Worm (Caenorhabditis elegans) whole organism, L4 larva: ENCODE results near the gene ZK353.3.

Experiments
- F26F4.8 ChIP-seq: fragments of 200-800 bp; sonication (Bioruptor generic); conservative IDR thresholded peaks from 2 replicates; pipeline ENCODE4 v1.3.6; 2022; ENCODE audit warnings: missing genetic modification characterization, missing compliant biosample characterization
- F37D6.2 ChIP-seq: sonication (generic microtip); optimal IDR thresholded peaks from 2 replicates; lab custom pipeline; 2016; ENCODE audit warnings: mild to moderate bottlenecking, missing genetic modification characterization, missing compliant biosample characterization
- R02D3.7 ChIP-seq: fragments of 150-350 bp; sonication (generic microtip); optimal IDR thresholded peaks from 3 replicates; lab custom pipeline; 2014; ENCODE audit warnings: missing biosample characterization, missing genetic modification characterization
- T20F7.1 ChIP-seq: fragments of 200-800 bp; sonication (Bioruptor generic); optimal IDR thresholded peaks from 2 replicates; lab custom pipeline; 2018; ENCODE audit warnings: mild to moderate bottlenecking, missing genetic modification characterization, missing compliant biosample characterization
- Y48G9A.11 ChIP-seq: fragments of 200-800 bp; sonication (Bioruptor generic); IDR thresholded peaks from 2 replicates; pipeline ENCODE4 v1.3.6; 2022; ENCODE audit warnings: missing genetic modification reagents, missing genetic modification characterization, missing compliant biosample characterization
- aha-1 ChIP-seq: fragments of 150-350 bp; peaks from one replicate; lab custom pipeline; 2014; ENCODE audit warnings: missing biosample characterization, missing genetic modification characterization
- ceh-28 ChIP-seq: fragments of 150-350 bp; optimal IDR thresholded peaks from 2 replicates; lab custom pipeline; 2014; ENCODE audit warnings: missing biosample characterization, missing genetic modification reagents, missing genetic modification characterization
- ceh-32 ChIP-seq: sonication (generic microtip); optimal IDR thresholded peaks from 2 replicates; lab custom pipeline; 2016; ENCODE audit warnings: mild to moderate bottlenecking, missing genetic modification characterization, missing compliant biosample characterization; ENCODE audit not compliant: poor library complexity
- ceh-62 ChIP-seq: sonication (generic microtip); optimal IDR thresholded peaks from 2 replicates; lab custom pipeline; 2017; ENCODE audit warnings: missing biosample characterization, missing genetic modification characterization
- cey-2 ChIP-seq: sonication (generic microtip); optimal IDR thresholded peaks from 3 replicates; lab custom pipeline; 2017; ENCODE audit warnings: missing genetic modification characterization, mild to moderate bottlenecking, missing compliant biosample characterization, antibody characterized with exemption, borderline replicate concordance; ENCODE audit not compliant: insufficient read depth
- dmd-6 ChIP-seq: fragments of 200-800 bp; sonication (Bioruptor generic); IDR thresholded peaks from 2 replicates; pipeline ENCODE4 v1.3.6; 2022; ENCODE audit warnings: missing genetic modification reagents, missing genetic modification characterization, missing compliant biosample characterization
- dpl-1 ChIP-seq: fragments of 150-350 bp; optimal IDR thresholded peaks from 2 replicates; lab custom pipeline; 2014; ENCODE audit warnings: missing biosample characterization, missing genetic modification reagents, missing genetic modification characterization
- egl-27 ChIP-seq: sonication (generic microtip); optimal IDR thresholded peaks from 3 replicates; lab custom pipeline; 2017; ENCODE audit warnings: missing biosample characterization, missing genetic modification reagents, missing genetic modification characterization
- fkh-10 ChIP-seq: fragments of 150-350 bp; optimal IDR thresholded peaks from 2 replicates; lab custom pipeline; 2014; ENCODE audit warnings: missing biosample characterization, missing genetic modification reagents, missing genetic modification characterization
- fos-1 ChIP-seq: fragments of 150-350 bp; optimal IDR thresholded peaks from 2 replicates; lab custom pipeline; 2014; ENCODE audit warnings: missing biosample characterization, missing genetic modification characterization
- hif-1 ChIP-seq, 2 experiments: sonication (generic microtip); optimal IDR thresholded peaks; 2 replicates each; lab custom pipeline; 2016 to 2017; ENCODE audit warnings: missing compliant biosample characterization in 2 of 2, missing genetic modification characterization in 2 of 2, missing genetic modification reagents in 2 of 2, missing genotype in 2 of 2, mild to moderate bottlenecking in 1 of 2
- hlh-30 ChIP-seq: sonication (generic microtip); optimal IDR thresholded peaks from 2 replicates; lab custom pipeline; 2017; ENCODE audit warnings: antibody characterized with exemption, mild to moderate bottlenecking, missing genetic modification characterization, missing compliant biosample characterization; ENCODE audit not compliant: insufficient read depth
- lim-7 ChIP-seq: fragments of 200-800 bp; sonication (Bioruptor generic); IDR thresholded peaks from 2 replicates; pipeline ENCODE4 v1.3.6; 2022; ENCODE audit warnings: missing genetic modification characterization, missing compliant biosample characterization
- lin-38 ChIP-seq: fragments of 200-800 bp; sonication (Bioruptor generic); IDR thresholded peaks from 2 replicates; pipeline ENCODE4 v1.3.6; 2022; ENCODE audit warnings: missing genetic modification reagents, missing genetic modification characterization, missing compliant biosample characterization
- lsy-2 ChIP-seq, 2 experiments: fragments of 150-350 bp in 1 of 2; sonication (generic microtip) in 1 of 2; optimal IDR thresholded peaks; 2 replicates each; lab custom pipeline; 2014 to 2017; ENCODE audit warnings: missing biosample characterization in 2 of 2, missing genetic modification characterization in 2 of 2
- madf-5 ChIP-seq, 2 experiments: fragments of 200-800 bp; sonication (Bioruptor generic); IDR thresholded peaks; 2 replicates each; pipeline ENCODE4 v1.3.6; 2022; ENCODE audit warnings: missing compliant biosample characterization in 2 of 2, missing genetic modification characterization in 2 of 2
- mdl-1 ChIP-seq, 2 experiments: fragments of 150-350 bp in 1 of 2; sonication (generic microtip) in 1 of 2; optimal IDR thresholded peaks; 2 replicates each; lab custom pipeline; 2014 to 2017; ENCODE audit warnings: missing biosample characterization in 2 of 2, missing genetic modification characterization in 2 of 2
- mep-1 ChIP-seq: fragments of 150-350 bp; sonication (generic microtip); optimal IDR thresholded peaks from 3 replicates; lab custom pipeline; 2014; ENCODE audit warnings: missing biosample characterization, missing genetic modification characterization
- mes-2 ChIP-seq: sonication (generic microtip); optimal IDR thresholded peaks from 2 replicates; lab custom pipeline; 2016; ENCODE audit warnings: missing genotype, mild to moderate bottlenecking, missing genetic modification characterization, missing compliant biosample characterization; ENCODE audit not compliant: poor library complexity, severe bottlenecking
- nhr-10 ChIP-seq: fragments of 150-350 bp; optimal IDR thresholded peaks from 2 replicates; lab custom pipeline; 2014; ENCODE audit warnings: missing biosample characterization, missing genetic modification characterization
- nhr-28 ChIP-seq: fragments of 150-350 bp; optimal IDR thresholded peaks from 2 replicates; lab custom pipeline; 2014; ENCODE audit warnings: missing biosample characterization, missing genetic modification characterization
- nhr-41 ChIP-seq: fragments of 200-800 bp; sonication (Bioruptor generic); IDR thresholded peaks from 2 replicates; pipeline ENCODE4 v1.3.6; 2022; ENCODE audit warnings: missing genetic modification reagents, missing genetic modification characterization, missing compliant biosample characterization
- nhr-6 ChIP-seq: fragments of 150-350 bp; optimal IDR thresholded peaks from 2 replicates; lab custom pipeline; 2014; ENCODE audit warnings: missing biosample characterization, missing genetic modification characterization
- nhr-77 ChIP-seq: fragments of 150-350 bp; optimal IDR thresholded peaks from 2 replicates; lab custom pipeline; 2014; ENCODE audit warnings: missing biosample characterization, missing genetic modification characterization
- rbr-2 ChIP-seq: sonication (generic microtip); optimal IDR thresholded peaks from 2 replicates; lab custom pipeline; 2016; ENCODE audit warnings: missing genotype, missing genetic modification characterization, missing compliant biosample characterization
- sdz-12 ChIP-seq: fragments of 200-800 bp; sonication (Bioruptor generic); optimal IDR thresholded peaks from 2 replicates; lab custom pipeline; 2018; ENCODE audit warnings: mild to moderate bottlenecking, missing genetic modification characterization, missing compliant biosample characterization
- skn-1 ChIP-seq: fragments of 150-350 bp; optimal IDR thresholded peaks from 2 replicates; lab custom pipeline; 2014; ENCODE audit warnings: missing biosample characterization, missing genetic modification characterization
- spr-1 ChIP-seq: sonication (generic microtip); optimal IDR thresholded peaks from 2 replicates; lab custom pipeline; 2016; ENCODE audit warnings: mild to moderate bottlenecking, missing genetic modification characterization, missing compliant biosample characterization
- spr-3 ChIP-seq: fragments of 200-800 bp; sonication (Bioruptor generic); optimal IDR thresholded peaks from 2 replicates; lab custom pipeline; 2018; ENCODE audit warnings: mild to moderate bottlenecking, missing genetic modification characterization, missing compliant biosample characterization
- tra-1 ChIP-seq: fragments of 200-800 bp; sonication (Bioruptor generic); IDR thresholded peaks from 2 replicates; pipeline ENCODE4 v1.3.6; 2022; ENCODE audit warnings: missing genetic modification reagents, missing genetic modification characterization, missing compliant biosample characterization
- unc-62 ChIP-seq, 3 experiments: fragments of 150-350 bp in 1 of 3; sonication (generic microtip); optimal IDR thresholded peaks in 2 of 3; peaks in 1 of 3; 1 replicate in 1 of 3; 2 replicates in 2 of 3; lab custom pipeline; 2014 to 2017; ENCODE audit warnings: missing biosample characterization in 3 of 3, missing genetic modification characterization in 3 of 3, missing genetic modification reagents in 3 of 3, missing genotype in 1 of 3
- zag-1 ChIP-seq: fragments of 150-350 bp; optimal IDR thresholded peaks from 2 replicates; lab custom pipeline; 2014; ENCODE audit warnings: missing biosample characterization, missing genetic modification characterization
- zfp-2 ChIP-seq: sonication (generic microtip); optimal IDR thresholded peaks from 2 replicates; lab custom pipeline; 2016; ENCODE audit warnings: mild to moderate bottlenecking, missing genetic modification characterization, missing compliant biosample characterization

Gene ZK353.3

DNA sequence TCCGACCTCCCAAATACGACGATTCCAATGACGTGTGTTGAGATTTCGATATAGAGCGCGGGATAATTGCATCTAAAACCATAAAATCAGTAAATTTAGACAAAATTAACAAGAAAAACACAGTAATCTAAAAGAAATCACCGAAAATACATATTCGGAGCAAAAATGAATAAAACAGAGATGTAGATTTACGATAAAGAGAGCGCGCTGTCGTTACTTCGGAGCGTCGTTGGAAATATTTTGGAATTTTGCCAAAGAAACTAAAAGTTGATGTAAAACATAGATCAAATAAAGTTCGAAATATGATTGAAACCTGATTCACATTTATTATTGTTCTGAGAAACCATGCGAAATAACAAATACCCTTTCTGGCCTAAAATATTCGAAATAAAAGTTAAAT lies 36.4 kb downstream of the ZK353.3 start, which contains the start of gene ZK1236.5:
TSS of gene ZK1236.5 (minus strand) at position 72 of the 400 bp plus-strand sequence.
- TF ChIP-seq F37D6.2 (tag; lab: Kevin White, UChicago) (no peak), lim-7 (GFP tag; lab: Robert Waterston, UW) (no peak), tra-1 (GFP tag; lab: Robert Waterston, UW) (no peak), F26F4.8 (no peak), madf-5 (GFP tag; IDR thresholded peaks at IDR 0.05; lab: Robert Waterston, UW) (no peak), fkh-10 (GFP tag; lab: Kevin White, UChicago) (no peak), nhr-6 (peak; percentile 50), cey-2 (no peak), lsy-2 (tag; optimal IDR thresholded peaks at IDR 0.05; lab: Kevin White, UChicago) (peak in 1 of 2 experiments; percentile 64), Y48G9A.11 (peak; percentile 94), T20F7.1 (GFP tag; lab: Kevin White, UChicago) (peak; percentile 94), spr-3 (GFP tag; lab: Kevin White, UChicago) (no peak), hlh-30 (tag; lab: Kevin White, UChicago) (no peak), skn-1 (tag; lab: Kevin White, UChicago) (no peak), R02D3.7 (tag; lab: Kevin White, UChicago) (peak; percentile 71), ceh-32 (no peak), rbr-2 (tag; lab: Kevin White, UChicago) (no peak), nhr-28 (tag; lab: Kevin White, UChicago) (no peak), zfp-2 (no peak), mdl-1 (tag; optimal IDR thresholded peaks at IDR 0.05; lab: Kevin White, UChicago) (no peak), ceh-28 (no peak), nhr-10 (tag; lab: Kevin White, UChicago) (no peak), dmd-6 (GFP tag; lab: Robert Waterston, UW) (no peak), nhr-41 (no peak), egl-27 (tag; lab: Kevin White, UChicago) (no peak), mep-1 (tag; lab: Kevin White, UChicago) (no peak), zag-1 (tag; lab: Kevin White, UChicago) (no peak), lin-38 (GFP tag; lab: Robert Waterston, UW) (no peak), dpl-1 (GFP tag; lab: Kevin White, UChicago) (peak; percentile 30), mes-2 (tag; lab: Kevin White, UChicago) (peak; percentile 62), ceh-62 (tag; lab: Kevin White, UChicago) (no peak), spr-1 (tag; lab: Kevin White, UChicago) (no peak), aha-1 (tag; lab: Kevin White, UChicago) (peak; percentile 46), fos-1 (tag; lab: Kevin White, UChicago) (no peak)

DNA sequence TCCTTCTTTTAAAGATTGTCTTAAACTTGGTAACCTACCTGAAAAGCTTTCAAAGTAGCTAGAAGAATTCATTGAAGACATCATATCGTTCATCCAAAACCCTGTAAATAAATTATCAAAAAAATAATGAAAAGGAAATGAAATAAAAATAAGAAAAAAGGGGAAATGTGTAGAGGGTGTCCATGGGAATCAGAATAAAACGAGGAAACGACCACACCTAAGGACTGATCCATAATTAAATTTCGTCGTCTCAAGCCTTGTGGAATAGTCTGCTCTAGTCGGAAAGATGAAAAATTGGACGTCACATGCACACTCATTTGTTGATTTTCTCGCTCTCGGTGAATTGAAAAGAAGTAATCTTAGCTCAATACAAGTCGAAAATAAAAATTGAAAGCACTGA lies 39.3 kb downstream of the ZK353.3 start, which contains the start of gene ZK1236.9:
TSS of gene ZK1236.9 (minus strand) at position 101 of the 400 bp plus-strand sequence.
- TF ChIP-seq nhr-28 (tag; lab: Kevin White, UChicago) (no peak), lsy-2 (tag; optimal IDR thresholded peaks at IDR 0.05; lab: Kevin White, UChicago) (no peak)

DNA sequence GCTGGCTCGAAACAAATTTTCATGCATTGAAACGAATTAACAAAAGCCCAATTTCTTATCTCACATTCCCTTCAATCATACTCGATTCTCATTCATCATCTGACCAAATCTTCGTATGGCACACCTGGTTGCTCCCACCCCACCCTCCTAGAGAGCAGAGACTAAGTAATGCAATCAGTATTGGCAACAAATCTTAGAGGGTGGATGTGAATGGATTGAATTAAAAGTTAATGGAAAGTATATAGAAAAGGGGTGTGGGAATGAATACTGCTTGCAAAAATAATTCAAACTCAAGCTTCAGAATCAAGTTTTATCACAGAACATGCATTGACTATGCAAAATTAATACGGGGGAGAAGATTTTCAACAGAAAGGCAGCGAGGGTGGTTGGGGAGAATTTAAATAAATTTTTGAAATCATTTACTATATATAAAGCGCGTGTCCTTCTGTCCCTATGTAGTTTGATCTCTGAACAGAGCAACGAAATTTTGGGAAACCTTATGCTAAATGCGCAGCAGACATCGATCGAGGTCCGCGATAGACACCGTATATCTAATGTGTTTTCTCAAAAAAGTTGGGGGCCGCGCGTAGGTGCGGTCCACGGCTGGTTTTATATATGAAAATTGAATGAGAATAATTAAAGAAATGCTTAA lies 42.1 kb downstream of the ZK353.3 start:
- TF ChIP-seq nhr-77 (tag; lab: Kevin White, UChicago) (no peak), rbr-2 (tag; lab: Kevin White, UChicago) (no peak), hif-1 (tag; optimal IDR thresholded peaks at IDR 0.05; lab: Kevin White, UChicago) (no peak), unc-62 (GFP tag; optimal IDR thresholded peaks at IDR 0.05 in 1 of 2; lab: Kevin White, UChicago) (peak in 1 of 2 experiments; percentile 60), unc-62 (tag; optimal IDR thresholded peaks at IDR 0.05; lab: Kevin White, UChicago) (no peak), nhr-28 (tag; lab: Kevin White, UChicago) (no peak), sdz-12 (GFP tag; lab: Kevin White, UChicago) (no peak), aha-1 (tag; lab: Kevin White, UChicago) (peak; percentile 70)
